Worm (Caenorhabditis elegans): ENCODE data around the gene F58H7.5.

F58H7.5 gene

DNA sequence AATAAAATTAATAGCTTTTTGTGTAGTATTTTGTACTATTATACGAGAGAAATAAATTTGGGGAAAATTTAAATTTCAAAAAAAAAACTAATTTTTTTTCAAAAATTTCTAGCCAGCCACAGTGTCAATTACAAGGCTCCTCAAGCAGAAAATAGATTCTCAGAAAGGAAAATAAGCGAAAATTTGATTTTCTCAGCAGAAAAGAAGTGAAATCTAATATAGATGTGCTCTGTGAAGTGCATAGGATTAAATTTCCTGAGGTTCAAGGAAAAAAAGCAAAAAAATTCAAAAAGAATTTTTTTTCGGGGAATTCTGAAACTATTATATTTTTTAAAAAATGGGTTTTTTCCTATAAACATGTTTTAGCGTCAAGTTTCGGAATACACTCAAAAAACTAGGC is 7.7 kb downstream of the F58H7.5 start:
- TF ChIP-seq cog-1 (tag; optimal IDR thresholded peaks at IDR 0.05) (no peak), med-1 (GFP tag; optimal IDR thresholded peaks at IDR 0.05; ENCODE audit: insufficient read depth) (no peak), tab-1 (GFP tag; IDR thresholded peaks at IDR 0.05) (no peak), ztf-23 (GFP tag; IDR thresholded peaks at IDR 0.05) (no peak)

DNA sequence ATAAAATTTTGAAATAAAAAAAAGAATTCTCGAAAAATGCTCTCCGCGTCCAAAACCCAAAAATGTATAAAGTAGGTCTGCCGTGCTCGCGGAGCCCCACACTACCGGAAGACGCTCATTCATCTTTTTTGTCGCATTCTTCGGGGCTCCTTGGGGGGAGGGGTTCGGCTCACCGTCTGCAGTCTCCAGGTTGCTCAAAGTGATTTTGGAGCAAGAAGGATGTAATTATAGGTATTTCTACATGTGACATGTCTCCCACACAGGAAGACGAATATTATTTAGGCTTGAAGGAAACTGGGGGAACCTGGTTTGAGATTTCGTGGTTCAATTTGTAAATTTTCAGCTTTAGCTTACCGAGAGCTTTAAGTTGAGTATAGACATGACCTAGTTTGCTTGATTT is 15.9 kb downstream of the F58H7.5 start, which contains the start of gene F58H7.1:
Gene F58H7.1, minus strand, starts transcription at position 101 of the 400 bp plus-strand sequence.
- TF ChIP-seq tab-1 (GFP tag; IDR thresholded peaks at IDR 0.05) (no peak), klf-2 (GFP tag; conservative IDR thresholded peaks at IDR 0.05) (no peak), flt-1 (GFP tag; IDR thresholded peaks at IDR 0.05) (no peak), ref-1 (GFP tag; conservative IDR thresholded peaks at IDR 0.05) (no peak), med-1 (GFP tag; optimal IDR thresholded peaks at IDR 0.05; ENCODE audit: insufficient read depth) (no peak), ztf-23 (GFP tag; IDR thresholded peaks at IDR 0.05) (no peak), T22C8.4 (GFP tag; IDR thresholded peaks at IDR 0.05) (no peak), ztf-29 (GFP tag; IDR thresholded peaks at IDR 0.05) (no peak), cog-1 (tag; optimal IDR thresholded peaks at IDR 0.05) (no peak)

DNA sequence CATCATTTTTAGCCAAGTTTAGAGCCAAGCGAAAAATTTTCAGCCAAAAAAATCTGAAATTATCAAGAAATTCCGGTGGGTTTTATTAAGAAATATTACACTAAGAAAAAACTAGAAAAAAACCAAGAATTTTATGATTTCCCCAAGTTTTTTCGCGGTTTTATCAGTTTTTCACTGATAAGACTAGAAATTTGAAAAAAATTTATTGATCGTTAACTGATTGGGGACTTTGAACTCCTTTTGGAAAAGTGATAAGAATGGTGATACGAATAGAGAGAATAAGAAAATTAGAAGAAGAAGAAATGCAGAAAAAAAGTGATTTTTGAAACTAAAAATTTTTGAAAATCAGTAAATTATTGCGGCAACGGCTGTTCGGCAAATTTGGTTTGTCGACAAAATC is 25.8 kb downstream of the F58H7.5 start, which contains the start of gene faah-3:
Gene faah-3, minus strand, starts transcription at position 53 of the 400 bp plus-strand sequence.
- TF ChIP-seq ztf-23 (GFP tag; IDR thresholded peaks at IDR 0.05) (no peak), flt-1 (GFP tag; IDR thresholded peaks at IDR 0.05) (no peak), T22C8.4 (GFP tag; IDR thresholded peaks at IDR 0.05) (no peak), ref-1 (GFP tag; conservative IDR thresholded peaks at IDR 0.05) (no peak), cog-1 (tag; optimal IDR thresholded peaks at IDR 0.05) (no peak), ztf-29 (GFP tag; IDR thresholded peaks at IDR 0.05) (no peak), med-1 (GFP tag; optimal IDR thresholded peaks at IDR 0.05; ENCODE audit: insufficient read depth) (no peak), klf-2 (GFP tag; conservative IDR thresholded peaks at IDR 0.05) (no peak), tab-1 (GFP tag; IDR thresholded peaks at IDR 0.05) (no peak)

DNA sequence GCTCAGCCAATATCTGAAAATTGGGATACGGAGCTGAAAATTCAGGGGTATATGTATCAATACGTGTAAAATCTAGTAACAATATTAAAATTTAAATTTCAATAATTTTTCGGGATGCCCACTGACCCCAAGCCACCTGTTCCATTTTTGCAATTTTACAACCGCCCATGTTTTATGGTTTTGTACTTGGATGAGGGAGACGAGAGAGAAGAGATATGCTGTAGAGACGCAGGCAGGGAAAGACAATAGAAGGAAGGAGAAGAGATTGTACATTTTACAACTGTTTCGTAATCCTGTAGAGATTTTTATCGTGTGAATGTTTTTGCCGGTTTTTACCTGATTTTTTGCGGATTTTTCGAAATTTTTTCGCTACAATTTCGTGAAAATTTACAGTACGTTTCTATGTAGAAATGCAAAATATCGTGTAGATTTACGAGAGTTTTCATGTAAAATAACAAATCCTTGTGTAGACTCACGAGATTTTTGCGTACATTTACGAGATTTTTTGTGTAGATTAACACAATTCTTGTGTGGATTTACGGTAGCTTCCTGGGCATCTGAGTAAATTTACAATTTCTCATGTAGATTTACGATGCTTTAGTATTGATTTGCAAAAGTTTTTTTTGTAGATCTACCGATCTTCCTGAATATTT is 30.3 kb downstream of the F58H7.5 start:
- peak; percentile 2 for TF ChIP-seq cog-1 (tag; optimal IDR thresholded peaks at IDR 0.05)
- TF ChIP-seq ref-1 (GFP tag; conservative IDR thresholded peaks at IDR 0.05) = no peak

DNA sequence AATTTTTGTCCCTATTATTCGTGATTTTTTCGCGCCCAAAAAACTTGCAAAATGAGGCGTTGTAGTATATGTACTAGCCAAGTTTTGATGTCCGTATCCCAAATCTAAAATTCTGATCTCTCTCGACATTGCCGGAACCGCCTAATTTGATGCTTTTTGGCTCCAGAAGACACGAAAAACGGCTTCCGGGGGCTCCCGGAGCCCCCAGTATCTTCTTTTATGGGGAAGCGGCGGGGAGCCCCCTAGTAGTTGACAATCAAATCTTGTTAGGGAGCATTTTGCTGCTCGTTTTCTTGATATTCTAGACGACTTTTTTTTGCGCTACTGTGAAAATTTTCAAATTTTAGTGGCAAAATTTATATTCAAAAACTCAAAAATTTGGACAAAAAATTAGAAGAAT is 31.8 kb downstream of the F58H7.5 start:
- TF ChIP-seq klf-2 (GFP tag; conservative IDR thresholded peaks at IDR 0.05) (no peak), flt-1 (GFP tag; IDR thresholded peaks at IDR 0.05) (no peak), cog-1 (tag; optimal IDR thresholded peaks at IDR 0.05) (no peak), med-1 (GFP tag; optimal IDR thresholded peaks at IDR 0.05; ENCODE audit: insufficient read depth) (no peak), ref-1 (GFP tag; conservative IDR thresholded peaks at IDR 0.05) (no peak), ztf-23 (GFP tag; IDR thresholded peaks at IDR 0.05) (no peak), tab-1 (GFP tag; IDR thresholded peaks at IDR 0.05) (no peak), T22C8.4 (GFP tag; IDR thresholded peaks at IDR 0.05) (no peak), ztf-29 (GFP tag; IDR thresholded peaks at IDR 0.05) (no peak)

DNA sequence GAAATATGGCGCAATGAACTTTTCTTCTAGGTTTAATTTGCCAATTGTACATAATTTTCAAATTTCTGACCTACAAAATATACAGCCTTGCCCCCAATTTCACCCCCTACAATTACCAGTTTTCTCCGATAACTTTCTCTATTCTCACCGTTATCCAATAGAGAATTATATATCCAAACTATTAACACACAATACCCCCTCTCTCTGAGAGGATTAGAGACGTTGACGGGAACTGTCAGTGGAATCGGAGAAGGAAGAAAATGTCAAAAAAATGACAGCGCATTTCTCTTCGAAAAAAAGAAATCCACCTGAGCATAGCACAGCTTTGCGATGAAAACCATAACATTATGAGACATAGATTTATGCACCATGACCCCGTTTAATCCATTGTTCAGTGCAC is 33.3 kb downstream of the F58H7.5 start:
- no peak for TF ChIP-seq tab-1 (GFP tag; IDR thresholded peaks at IDR 0.05)
- no peak for TF ChIP-seq ztf-29 (GFP tag; IDR thresholded peaks at IDR 0.05)
- no peak for TF ChIP-seq flt-1 (GFP tag; IDR thresholded peaks at IDR 0.05)
- TF ChIP-seq cog-1 (tag; optimal IDR thresholded peaks at IDR 0.05) = no peak
- no peak for TF ChIP-seq ztf-23 (GFP tag; IDR thresholded peaks at IDR 0.05)
- no peak for TF ChIP-seq klf-2 (GFP tag; conservative IDR thresholded peaks at IDR 0.05)
- no peak for TF ChIP-seq med-1 (GFP tag; optimal IDR thresholded peaks at IDR 0.05; ENCODE audit: insufficient read depth)
- TF ChIP-seq ref-1 (GFP tag; conservative IDR thresholded peaks at IDR 0.05) = no peak

DNA sequence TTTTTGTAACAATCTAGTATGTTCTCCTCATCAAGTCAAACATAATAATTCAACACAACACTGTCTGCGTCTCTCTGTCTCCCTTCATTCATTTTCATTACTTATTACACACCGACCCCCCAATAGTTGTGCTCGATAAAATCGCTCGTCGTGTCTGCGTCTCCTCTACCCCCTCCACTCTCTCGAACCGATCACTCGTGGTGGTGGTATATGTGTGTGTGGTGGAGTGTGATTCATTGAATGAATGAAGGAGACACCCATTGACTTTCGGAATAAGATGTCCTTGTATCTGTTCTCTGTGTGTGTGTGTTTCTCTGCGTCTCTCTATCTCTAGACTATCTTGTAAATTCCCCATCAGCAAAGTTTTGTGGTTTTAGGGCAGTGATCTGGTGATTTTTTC is 38.0 kb downstream of the F58H7.5 start:
- TF ChIP-seq cog-1 (tag; optimal IDR thresholded peaks at IDR 0.05) (peak; percentile 57), med-1 (GFP tag; optimal IDR thresholded peaks at IDR 0.05; ENCODE audit: insufficient read depth) (no peak)

DNA sequence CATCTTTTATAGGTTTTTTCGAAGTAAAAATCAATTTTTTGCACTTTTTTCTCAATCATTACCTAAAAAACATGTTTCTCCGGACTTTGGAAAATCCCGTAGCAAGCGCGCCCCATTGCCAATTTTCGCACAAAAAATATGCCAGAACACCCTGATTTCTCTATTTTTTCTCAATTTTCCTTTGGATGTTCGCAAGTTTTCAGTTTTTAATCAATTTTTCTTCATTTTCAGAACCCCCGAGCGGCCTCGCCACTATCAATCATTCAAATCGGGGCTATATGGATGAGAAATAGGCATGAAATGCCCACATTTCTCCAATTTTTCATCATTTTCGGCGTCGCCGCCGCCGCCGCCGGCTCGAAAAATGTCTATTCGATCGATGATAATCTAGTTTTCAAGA is 39.4 kb downstream of the F58H7.5 start, which contains the start of gene plx-1:
Gene plx-1, plus strand, starts transcription at position 301 of the 400 bp plus-strand sequence.
- TF ChIP-seq tab-1 (GFP tag; IDR thresholded peaks at IDR 0.05) (no peak), klf-2 (GFP tag; conservative IDR thresholded peaks at IDR 0.05) (no peak), med-1 (GFP tag; optimal IDR thresholded peaks at IDR 0.05; ENCODE audit: insufficient read depth) (no peak), flt-1 (GFP tag; IDR thresholded peaks at IDR 0.05) (no peak), T22C8.4 (GFP tag; IDR thresholded peaks at IDR 0.05) (no peak), ref-1 (GFP tag; conservative IDR thresholded peaks at IDR 0.05) (no peak)

DNA sequence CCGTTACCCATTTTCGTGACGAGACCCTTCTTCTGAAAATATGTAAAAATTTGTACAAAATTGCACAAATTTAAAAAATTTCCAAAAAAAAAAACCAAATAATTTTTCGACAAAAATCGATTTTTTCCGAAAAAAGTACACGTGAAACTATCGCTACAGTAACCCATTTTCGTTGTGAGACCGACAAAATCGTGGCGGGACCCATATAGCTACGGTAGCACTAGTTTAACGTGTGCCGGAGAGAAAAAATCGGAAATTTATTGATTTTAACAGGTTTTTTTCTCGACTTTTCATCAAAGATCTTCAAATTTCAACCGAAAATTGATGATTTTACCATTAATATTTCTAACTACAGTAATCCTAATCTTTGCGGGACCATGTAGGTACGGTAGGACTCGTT is 40.4 kb downstream of the F58H7.5 start:
- TF ChIP-seq ztf-29 (GFP tag; IDR thresholded peaks at IDR 0.05) (no peak), T22C8.4 (GFP tag; IDR thresholded peaks at IDR 0.05) (0 out of 2 replicates have a peak, but pooled peaks have one; percentile 3), med-1 (GFP tag; optimal IDR thresholded peaks at IDR 0.05; ENCODE audit: insufficient read depth) (no peak), tab-1 (GFP tag; IDR thresholded peaks at IDR 0.05) (no peak), flt-1 (GFP tag; IDR thresholded peaks at IDR 0.05) (no peak), klf-2 (GFP tag; conservative IDR thresholded peaks at IDR 0.05) (no peak)

DNA sequence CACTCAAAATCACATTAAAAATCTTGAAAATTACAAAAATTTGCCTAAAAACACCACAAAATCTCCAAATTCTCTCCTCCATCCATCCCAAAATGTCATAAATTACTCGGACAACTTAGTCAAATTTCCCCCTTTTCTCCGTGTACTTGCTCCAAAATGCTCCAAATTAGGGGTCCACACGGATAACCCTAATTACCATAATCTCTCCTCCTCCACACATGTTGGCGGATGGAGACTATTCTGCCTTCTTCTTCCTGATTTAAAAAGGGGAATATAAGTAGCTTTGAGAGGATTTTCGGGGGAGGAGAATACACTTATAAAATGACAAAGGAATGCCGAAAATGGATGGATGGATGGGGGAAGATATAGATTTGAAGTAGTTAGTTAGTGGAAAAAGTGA is 42.1 kb downstream of the F58H7.5 start:
- no peak for TF ChIP-seq med-1 (GFP tag; optimal IDR thresholded peaks at IDR 0.05; ENCODE audit: insufficient read depth)
- no peak for TF ChIP-seq klf-2 (GFP tag; conservative IDR thresholded peaks at IDR 0.05)
- TF ChIP-seq ref-1 (GFP tag; conservative IDR thresholded peaks at IDR 0.05) = no peak
- TF ChIP-seq flt-1 (GFP tag; IDR thresholded peaks at IDR 0.05) = no peak
- no peak for TF ChIP-seq cog-1 (tag; optimal IDR thresholded peaks at IDR 0.05)
- TF ChIP-seq ztf-23 (GFP tag; IDR thresholded peaks at IDR 0.05) = no peak
- TF ChIP-seq ztf-29 (GFP tag; IDR thresholded peaks at IDR 0.05) = no peak
- no peak for TF ChIP-seq T22C8.4 (GFP tag; IDR thresholded peaks at IDR 0.05)

Data from whole organism, midembryonic.